Fruit fly (Drosophila melanogaster): ENCODE results near the gene FER.

FER gene

dm6 chr3R:9404104-9404512, 9.8 kb upstream of the FER start, which contains the start of the genes CG9356, BBIP1 and CG8135 (continued):
- TF ChIP-seq disco-r (GFP tag; optimal IDR thresholded peaks at IDR 0.05), result no peak
- no peak for TF ChIP-seq CG10959 (GFP tag; IDR thresholded peaks at IDR 0.05)
- no peak for TF ChIP-seq CG11504 (tag; optimal IDR thresholded peaks at IDR 0.05)
- peak; percentile 39 for TF ChIP-seq luna (GFP tag; optimal IDR thresholded peaks at IDR 0.05)
- TF ChIP-seq Bdp1 (GFP tag; optimal IDR thresholded peaks at IDR 0.05), result peak; percentile 74
- peak; percentile 91 for TF ChIP-seq CG15514 (GFP tag; optimal IDR thresholded peaks at IDR 0.05)
- TF ChIP-seq Pdp1 (GFP tag; optimal IDR thresholded peaks at IDR 0.05), result peak; percentile 79 to 81
- TF ChIP-seq Vsx1 (GFP tag; optimal IDR thresholded peaks at IDR 0.05), result no peak
- peak; percentile 28; the same call in 1 of the 2 replicates for TF ChIP-seq al (GFP tag; IDR thresholded peaks at IDR 0.05)
- no peak for TF ChIP-seq Hr39 (optimal IDR thresholded peaks at IDR 0.05)
- no peak for TF ChIP-seq gcm2 (GFP tag; optimal IDR thresholded peaks at IDR 0.05)
- TF ChIP-seq Sox100B (GFP tag; optimal IDR thresholded peaks at IDR 0.05), result no peak
- TF ChIP-seq ato (GFP tag; IDR thresholded peaks at IDR 0.05; ENCODE audit: partially characterized antibody), result no peak
- peak; percentile 57 for TF ChIP-seq shn (GFP tag; optimal IDR thresholded peaks at IDR 0.05)
- TF ChIP-seq D19A (tag; optimal IDR thresholded peaks at IDR 0.05), result no peak
- no peak for TF ChIP-seq CG12219 (GFP tag; optimal IDR thresholded peaks at IDR 0.05)
- TF ChIP-seq CG4617 (GFP tag; optimal IDR thresholded peaks at IDR 0.05; ENCODE audit: borderline replicate concordance), result peak; percentile 98
- TF ChIP-seq Hr51 (GFP tag; optimal IDR thresholded peaks at IDR 0.05), result peak in 1 of 2 experiments; percentile 82
- 0 out of 2 replicates have a peak, but pooled peaks have one; percentile 5 for TF ChIP-seq Ravus (GFP tag; IDR thresholded peaks at IDR 0.05)
- no peak for TF ChIP-seq ap (GFP tag; IDR thresholded peaks at IDR 0.05)
- peak; percentile 67 for TF ChIP-seq row (GFP tag; IDR thresholded peaks at IDR 0.05)
- TF ChIP-seq cwo (GFP tag; optimal IDR thresholded peaks at IDR 0.05), result peak; percentile 26
- TF ChIP-seq B-H1 (GFP tag; IDR thresholded peaks at IDR 0.05), result 0 out of 3 replicates have a peak, but pooled peaks have one; percentile 28
- no peak for TF ChIP-seq bcd (GFP tag; optimal IDR thresholded peaks at IDR 0.05)
- TF ChIP-seq Xbp1 (GFP tag; optimal IDR thresholded peaks at IDR 0.05), result peak; percentile 85
- no peak for TF ChIP-seq knrl (GFP tag; IDR thresholded peaks at IDR 0.05; ENCODE audit: partially characterized antibody)
- TF ChIP-seq Fer2 (tag; optimal IDR thresholded peaks at IDR 0.05), result peak; percentile 44
- TF ChIP-seq nmo (GFP tag; optimal IDR thresholded peaks at IDR 0.05), result peak; percentile 81
- TF ChIP-seq peb (GFP tag; IDR thresholded peaks at IDR 0.05), result no peak
- no peak; the same call in 1 of the 2 replicates for TF ChIP-seq CG31441 (GFP tag; IDR thresholded peaks at IDR 0.05)
- TF ChIP-seq lbe (GFP tag; optimal IDR thresholded peaks at IDR 0.05), result peak; percentile 82
- TF ChIP-seq prd (optimal IDR thresholded peaks at IDR 0.05), result no peak
- peak; percentile 83 for TF ChIP-seq prd (GFP tag; IDR thresholded peaks at IDR 0.05)
- no peak for TF ChIP-seq sd (tag; optimal IDR thresholded peaks at IDR 0.05)
- peak in 1 of 3 experiments; percentile 30 for TF ChIP-seq Stat92E (GFP tag; optimal IDR thresholded peaks at IDR 0.05)
- peak; percentile 51 for TF ChIP-seq ftz-f1 (GFP tag; optimal IDR thresholded peaks at IDR 0.05)
- TF ChIP-seq CG10543 (GFP tag; optimal IDR thresholded peaks at IDR 0.05), result peak; percentile 50
- TF ChIP-seq CG9797 (GFP tag; optimal IDR thresholded peaks at IDR 0.05), result peak; percentile 96
- TF ChIP-seq cas (GFP tag; IDR thresholded peaks at IDR 0.05), result peak; percentile 37; the same call in 1 of the 2 replicates
- TF ChIP-seq CG10366 (GFP tag; IDR thresholded peaks at IDR 0.05), result peak; percentile 73
- TF ChIP-seq Lpt (GFP tag; optimal IDR thresholded peaks at IDR 0.05), result no peak
- TF ChIP-seq z (GFP tag; IDR thresholded peaks at IDR 0.05), result no peak
- peak; percentile 37; the same call in 1 of the 2 replicates for TF ChIP-seq ttk (GFP tag; IDR thresholded peaks at IDR 0.05)
- TF ChIP-seq pzg (GFP tag; optimal IDR thresholded peaks at IDR 0.05), result peak; percentile 96
- no peak for TF ChIP-seq CG8478 (optimal IDR thresholded peaks at IDR 0.05)
- peak; percentile 39 for TF ChIP-seq CG18619 (GFP tag; optimal IDR thresholded peaks at IDR 0.05)
- peak; percentile 66 for TF ChIP-seq CG1792 (GFP tag; optimal IDR thresholded peaks at IDR 0.05)
- peak; percentile 59 for TF ChIP-seq Sry-β (GFP tag; optimal IDR thresholded peaks at IDR 0.05)
- TF ChIP-seq CG13624 (GFP tag; optimal IDR thresholded peaks at IDR 0.05), result peak; percentile 90
- TF ChIP-seq Dip2 (GFP tag; IDR thresholded peaks at IDR 0.05), result no peak
- TF ChIP-seq gro (GFP tag; optimal IDR thresholded peaks at IDR 0.05), result peak; percentile 81

Data from whole organism, embryonic.